Fruit fly (Drosophila melanogaster) whole organism, wandering third instar larva: Measurements from ENCODE around the gene brv2.

Experiments used
- Abd-B ChIP-seq: fragments of >200 bp; optimal IDR thresholded peaks from 2 replicates; lab custom pipeline; 2017; ENCODE audit warnings: missing biosample characterization, missing genetic modification characterization
- CG32264 ChIP-seq: fragments of 200-800 bp; sonication (Bioruptor generic); optimal IDR thresholded peaks from 2 replicates; lab custom pipeline; 2016; ENCODE audit warnings: missing biosample characterization, missing genetic modification characterization
- CrebA ChIP-seq: fragments of 200-800 bp; sonication (Bioruptor generic); optimal IDR thresholded peaks from 2 replicates; lab custom pipeline; 2016; ENCODE audit warnings: missing biosample characterization, mild to moderate bottlenecking, missing genetic modification characterization, borderline replicate concordance
- Dif ChIP-seq: fragments of 200-275, 200-300 bp; sonication (Bioruptor generic); optimal IDR thresholded peaks from 2 replicates; lab custom pipeline; 2018; ENCODE audit warnings: missing biosample characterization, missing genetic modification characterization; ENCODE audit not compliant: partially characterized antibody
- GATAd ChIP-seq: sonication (Bioruptor generic); optimal IDR thresholded peaks from 2 replicates; lab custom pipeline; 2016; ENCODE audit warnings: missing biosample characterization, missing genetic modification characterization
- HLH106 ChIP-seq: fragments of 200-800 bp; optimal IDR thresholded peaks from 3 replicates; lab custom pipeline; 2019; ENCODE audit warnings: missing biosample characterization, mild to moderate bottlenecking, missing genetic modification characterization, moderate library complexity
- Hr78 ChIP-seq: fragments of >200 bp; optimal IDR thresholded peaks from 2 replicates; lab custom pipeline; 2017; ENCODE audit warnings: missing biosample characterization, missing genetic modification characterization
- Hr83 ChIP-seq: fragments of 200-300 bp; sonication (Bioruptor generic); optimal IDR thresholded peaks from 2 replicates; lab custom pipeline; 2016; ENCODE audit warnings: missing biosample characterization, mild to moderate bottlenecking, missing genetic modification characterization, moderate library complexity; ENCODE audit not compliant: poor library complexity, severe bottlenecking
- Mio ChIP-seq: sonication (Bioruptor generic); optimal IDR thresholded peaks from 2 replicates; lab custom pipeline; 2016; ENCODE audit warnings: missing biosample characterization, missing genetic modification characterization
- N ChIP-seq: fragments of >200 bp; optimal IDR thresholded peaks from 2 replicates; lab custom pipeline; 2018; ENCODE audit warnings: missing biosample characterization, missing external identifiers, missing genetic modification characterization
- OdsH ChIP-seq: fragments of 200-800 bp; sonication (Bioruptor generic); optimal IDR thresholded peaks from 2 replicates; lab custom pipeline; 2016; ENCODE audit warnings: missing biosample characterization, mild to moderate bottlenecking, missing genetic modification characterization
- Rel ChIP-seq, 2 experiments: fragments of 200-800 bp; sonication (Bioruptor generic) in 1 of 2; optimal IDR thresholded peaks; 2 replicates in 1 of 2; 3 replicates in 1 of 2; lab custom pipeline; 2016 to 2019; ENCODE audit warnings: mild to moderate bottlenecking in 2 of 2, missing biosample characterization in 2 of 2, missing genetic modification characterization in 2 of 2, moderate library complexity in 1 of 2
- Sp1 ChIP-seq: fragments of 200-800 bp; sonication (Bioruptor generic); optimal IDR thresholded peaks from 3 replicates; lab custom pipeline; 2019; ENCODE audit warnings: missing biosample characterization, mild to moderate bottlenecking, missing genetic modification characterization, moderate library complexity
- Vsx2 ChIP-seq: fragments of 200-300, 225-300 bp; sonication (Bioruptor generic); optimal IDR thresholded peaks from 2 replicates; lab custom pipeline; 2018; ENCODE audit warnings: missing biosample characterization, missing genetic modification characterization; ENCODE audit not compliant: partially characterized antibody
- brk ChIP-seq: fragments of 200-800 bp; sonication (Bioruptor generic); optimal IDR thresholded peaks from 2 replicates; lab custom pipeline; 2016; ENCODE audit warnings: missing biosample characterization, mild to moderate bottlenecking, missing genetic modification characterization
- dmrt93B ChIP-seq: fragments of 200-800 bp; sonication (Bioruptor generic); optimal IDR thresholded peaks from 2 replicates; lab custom pipeline; 2018; ENCODE audit warnings: missing biosample characterization, mild to moderate bottlenecking, missing genetic modification characterization
- ey ChIP-seq: fragments of 200-800 bp; sonication (Bioruptor generic); optimal IDR thresholded peaks from 2 replicates; lab custom pipeline; 2016; ENCODE audit warnings: missing biosample characterization, missing genetic modification characterization
- foxo ChIP-seq, 2 experiments: fragments of 200-800 bp; sonication (Bioruptor generic); optimal IDR thresholded peaks; 2 replicates in 1 of 2; 3 replicates in 1 of 2; lab custom pipeline; 2016 to 2017; ENCODE audit warnings: missing biosample characterization in 2 of 2, missing genetic modification characterization in 2 of 2
- h ChIP-seq: fragments of 200-800 bp; sonication (Bioruptor generic); optimal IDR thresholded peaks from 3 replicates; lab custom pipeline; 2016; ENCODE audit warnings: missing biosample characterization, mild to moderate bottlenecking, missing genetic modification characterization
- jim ChIP-seq: fragments of 175-275, 200-325 bp; sonication (Bioruptor generic); optimal IDR thresholded peaks from 2 replicates; lab custom pipeline; 2016; ENCODE audit warnings: missing biosample characterization, mild to moderate bottlenecking, missing genetic modification characterization
- lola ChIP-seq: fragments of >200 bp; optimal IDR thresholded peaks from 2 replicates; lab custom pipeline; 2017; ENCODE audit warnings: missing biosample characterization, missing genetic modification characterization
- pan ChIP-seq: fragments of >200 bp; optimal IDR thresholded peaks from 2 replicates; lab custom pipeline; 2017
- psq ChIP-seq: fragments of 200-800 bp; sonication (Bioruptor generic); optimal IDR thresholded peaks from 3 replicates; lab custom pipeline; 2017; ENCODE audit warnings: missing biosample characterization, mild to moderate bottlenecking, missing genetic modification characterization, moderate library complexity
- rgr ChIP-seq: fragments of 200-800 bp; sonication (Bioruptor generic); optimal IDR thresholded peaks from 3 replicates; lab custom pipeline; 2016; ENCODE audit warnings: missing biosample characterization, mild to moderate bottlenecking, missing genetic modification characterization
- sage ChIP-seq: fragments of 200-800 bp; sonication (Bioruptor generic); optimal IDR thresholded peaks from 2 replicates; lab custom pipeline; 2016; ENCODE audit warnings: missing biosample characterization, mild to moderate bottlenecking, missing genetic modification characterization
- sv ChIP-seq: fragments of 200-800 bp; sonication (Bioruptor generic); optimal IDR thresholded peaks from 3 replicates; lab custom pipeline; 2016; ENCODE audit warnings: missing biosample characterization, missing genetic modification characterization
- tai ChIP-seq: sonication (Bioruptor generic); optimal IDR thresholded peaks from 2 replicates; lab custom pipeline; 2016; ENCODE audit warnings: missing biosample characterization, missing genetic modification characterization
- woc ChIP-seq: sonication (Bioruptor generic); optimal IDR thresholded peaks from 2 replicates; lab custom pipeline; 2016; ENCODE audit warnings: missing biosample characterization, mild to moderate bottlenecking, missing genetic modification characterization

The brv2 gene

dm6 chr3L:17325418-17325817 is 19.1 kb downstream of the brv2 start, which contains the start of gene CG13725:
TSS of gene CG13725 (minus strand) at chr3L:17325518.
- TF ChIP-seq Rel (GFP tag; optimal IDR thresholded peaks at IDR 0.05; lab: Kevin White, UChicago) (no peak), Rel (tag; optimal IDR thresholded peaks at IDR 0.05; lab: Kevin White, UChicago) (no peak), Hr83 (GFP tag; lab: Kevin White, UChicago) (no peak), dmrt93B (GFP tag; lab: Kevin White, UChicago) (no peak), HLH106 (no peak), sage (no peak), pan (lab: Kevin White, UChicago) (no peak)

DNA sequence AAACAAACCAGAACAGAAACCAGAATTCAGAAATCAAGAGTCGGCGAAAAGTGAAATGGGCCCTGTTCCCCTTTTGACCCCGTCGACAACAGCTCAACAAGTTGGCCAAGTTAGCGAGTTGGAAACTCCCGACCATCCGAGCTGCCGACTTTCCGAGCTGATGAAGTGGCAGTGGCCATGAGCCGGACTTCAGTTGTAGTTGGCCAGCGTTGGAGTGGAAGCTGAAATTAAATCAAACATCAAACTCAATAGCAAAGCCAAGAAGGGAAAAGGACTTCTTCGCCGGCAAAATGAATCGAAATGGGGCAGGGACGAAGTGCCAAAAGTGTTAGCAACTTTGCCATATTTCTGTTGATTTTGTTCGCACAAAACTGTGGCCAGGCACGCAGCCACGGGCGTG is 22.0 kb downstream of the brv2 start, which contains the start of gene CG13724:
TSS of gene CG13724 (plus strand) at position 301 of the 400 bp plus-strand sequence.
- TF ChIP-seq sage (no peak), Mio (GFP tag; lab: Kevin White, UChicago) (no peak), dmrt93B (GFP tag; lab: Kevin White, UChicago) (no peak), Dif (GFP tag; lab: Kevin White, UChicago) (no peak), CrebA (GFP tag; lab: Kevin White, UChicago) (no peak), brk (GFP tag; lab: Kevin White, UChicago) (no peak), sv (GFP tag; lab: Kevin White, UChicago) (no peak)

DNA sequence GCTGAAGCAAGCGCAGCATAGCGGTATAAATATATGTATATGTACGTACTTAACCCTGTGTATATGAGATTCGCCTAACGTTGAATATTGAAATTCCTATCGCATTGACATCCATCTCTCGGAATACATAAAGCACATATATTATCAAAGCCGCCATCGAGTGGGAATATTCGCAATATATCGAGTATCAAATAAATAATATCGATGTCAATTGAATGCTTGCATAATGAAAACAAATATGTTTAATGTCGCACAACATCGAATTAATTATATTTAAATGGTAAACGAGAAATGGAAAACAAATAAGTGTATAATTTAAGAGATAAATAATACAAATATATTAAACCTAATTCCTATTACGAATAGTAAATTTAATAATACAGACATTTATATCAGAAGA is 23.8 kb downstream of the brv2 start, which contains the start of gene ND-24L:
TSS of gene ND-24L (minus strand) at position 101 of the 400 bp plus-strand sequence.
- TF ChIP-seq Mio (GFP tag; lab: Kevin White, UChicago) (no peak), tai (no peak), Abd-B (no peak), CG32264 (GFP tag; lab: Kevin White, UChicago) (no peak), pan (lab: Kevin White, UChicago) (no peak), CrebA (GFP tag; lab: Kevin White, UChicago) (no peak), Rel (GFP tag; optimal IDR thresholded peaks at IDR 0.05; lab: Kevin White, UChicago) (no peak), Rel (tag; optimal IDR thresholded peaks at IDR 0.05; lab: Kevin White, UChicago) (no peak), dmrt93B (GFP tag; lab: Kevin White, UChicago) (no peak), N (GFP tag; lab: Kevin White, UChicago) (no peak), Dif (GFP tag; lab: Kevin White, UChicago) (no peak), Hr78 (GFP tag; lab: Kevin White, UChicago) (no peak), Sp1 (GFP tag; lab: Kevin White, UChicago) (no peak), h (no peak), Vsx2 (GFP tag; lab: Kevin White, UChicago) (no peak), OdsH (GFP tag; lab: Kevin White, UChicago) (no peak), psq (no peak)

DNA sequence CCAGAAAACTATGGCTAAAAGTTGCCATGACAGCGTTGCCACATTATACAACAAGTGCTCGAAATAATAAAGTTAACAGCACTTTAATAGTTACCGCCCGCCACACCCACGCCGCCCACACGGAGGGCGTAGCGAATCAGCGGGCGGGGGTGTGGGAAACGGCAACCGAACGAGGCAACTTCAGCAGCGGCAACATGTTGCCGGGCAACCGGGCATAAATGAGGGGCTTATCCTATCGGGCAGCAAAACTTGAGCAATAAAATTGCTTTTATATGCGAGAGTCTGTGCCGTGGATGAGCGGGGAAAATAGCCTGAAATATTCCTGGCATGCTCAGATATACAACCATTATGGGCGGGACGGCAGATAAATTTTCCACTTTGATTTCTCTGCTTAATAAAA is 28.3 kb downstream of the brv2 start:
- TF ChIP-seq CG32264 (GFP tag; lab: Kevin White, UChicago), result no peak
- no peak for TF ChIP-seq jim (GFP tag; lab: Kevin White, UChicago)
- no peak for TF ChIP-seq OdsH (GFP tag; lab: Kevin White, UChicago)
- TF ChIP-seq Hr78 (GFP tag; lab: Kevin White, UChicago), result no peak
- no peak for TF ChIP-seq GATAd (GFP tag; lab: Kevin White, UChicago)
- TF ChIP-seq, all 38 proteins: peak for 0

dm6 chr3L:17310509-17310908 is 34.0 kb downstream of the brv2 start:
- no peak for TF ChIP-seq foxo (GFP tag; optimal IDR thresholded peaks at IDR 0.05; lab: Kevin White, UChicago)
- TF ChIP-seq rgr (GFP tag; lab: Kevin White, UChicago), result no peak
- no peak for TF ChIP-seq jim (GFP tag; lab: Kevin White, UChicago)
- TF ChIP-seq Hr78 (GFP tag; lab: Kevin White, UChicago), result no peak
- no peak for TF ChIP-seq Hr83 (GFP tag; lab: Kevin White, UChicago)
- TF ChIP-seq h, result no peak
- TF ChIP-seq lola (GFP tag; lab: Kevin White, UChicago), result no peak
- no peak for TF ChIP-seq N (GFP tag; lab: Kevin White, UChicago)
- TF ChIP-seq woc, result no peak
- no peak for TF ChIP-seq psq
- no peak for TF ChIP-seq ey
- no peak for TF ChIP-seq HLH106
- no peak for TF ChIP-seq Mio (GFP tag; lab: Kevin White, UChicago)
- TF ChIP-seq GATAd (GFP tag; lab: Kevin White, UChicago), result no peak
- TF ChIP-seq Vsx2 (GFP tag; lab: Kevin White, UChicago), result no peak
